Worm (Caenorhabditis elegans): ENCODE measurements around the gene skn-1.
A peak's percentile ranks its signal among the peaks of the same experiment; 100 is the strongest.

Gene skn-1

DNA sequence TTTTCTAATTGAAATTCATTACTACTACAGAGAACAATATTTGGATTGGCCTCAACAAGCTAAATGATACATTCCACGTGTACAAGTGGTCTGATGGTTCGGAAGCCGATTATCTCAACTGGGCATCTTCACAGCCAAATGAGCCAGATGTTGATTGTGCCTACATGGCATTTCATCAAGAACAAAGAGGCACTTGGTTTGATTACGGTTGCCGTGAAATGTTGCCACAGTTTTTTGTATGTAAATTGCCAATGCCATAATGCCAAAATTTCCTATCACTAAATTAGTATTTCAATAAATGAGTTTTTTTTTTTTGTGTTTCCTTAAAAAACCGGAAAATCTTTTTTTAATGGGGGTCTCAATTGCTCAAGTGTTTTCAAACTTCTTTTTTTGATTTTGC, 5.5 kb downstream of the skn-1 start:
- TF ChIP-seq elt-2 (tag; optimal IDR thresholded peaks at IDR 0.05), result no peak
- no peak for TF ChIP-seq F13H6.1 (tag; optimal IDR thresholded peaks at IDR 0.05)
- TF ChIP-seq ceh-34 (tag; optimal IDR thresholded peaks at IDR 0.05), result no peak
- TF ChIP-seq hlh-6 (tag; optimal IDR thresholded peaks at IDR 0.05), result no peak
- no peak for TF ChIP-seq hlh-13 (GFP tag; optimal IDR thresholded peaks at IDR 0.05)
- TF ChIP-seq ceh-14 (tag; optimal IDR thresholded peaks at IDR 0.05), result no peak
- TF ChIP-seq ets-4 (tag; optimal IDR thresholded peaks at IDR 0.05), result no peak
- TF ChIP-seq ceh-6 (GFP tag; optimal IDR thresholded peaks at IDR 0.05), result no peak
- no peak for TF ChIP-seq ceh-18 (tag; optimal IDR thresholded peaks at IDR 0.05)
- TF ChIP-seq unc-3 (GFP tag; conservative IDR thresholded peaks at IDR 0.05), result no peak
- TF ChIP-seq unc-3 (tag; optimal IDR thresholded peaks at IDR 0.05), result no peak
- TF ChIP-seq pros-1 (tag; optimal IDR thresholded peaks at IDR 0.05), result no peak

DNA sequence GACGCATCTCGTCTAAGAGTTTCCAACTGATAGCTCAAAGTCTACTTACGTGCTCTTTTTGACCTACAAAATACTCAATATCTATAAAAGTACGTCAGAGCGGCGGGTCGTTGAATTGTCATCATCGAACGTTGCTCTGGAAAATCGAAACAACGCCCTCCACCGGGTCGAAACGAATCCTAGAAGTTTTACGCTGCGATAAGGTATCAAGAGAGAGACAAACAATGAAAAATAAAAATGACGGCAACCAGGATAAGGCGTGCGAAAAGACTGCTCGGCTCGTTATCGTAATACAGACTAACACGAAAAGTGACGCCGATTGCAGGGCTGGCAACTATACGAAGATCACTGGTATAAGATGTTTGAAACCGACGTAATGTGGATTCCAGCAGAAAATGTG, 6.0 kb downstream of the skn-1 start:
- TF ChIP-seq lin-11 (tag; optimal IDR thresholded peaks at IDR 0.05) (no peak), elt-2 (tag; optimal IDR thresholded peaks at IDR 0.05) (peak; percentile 57)

DNA sequence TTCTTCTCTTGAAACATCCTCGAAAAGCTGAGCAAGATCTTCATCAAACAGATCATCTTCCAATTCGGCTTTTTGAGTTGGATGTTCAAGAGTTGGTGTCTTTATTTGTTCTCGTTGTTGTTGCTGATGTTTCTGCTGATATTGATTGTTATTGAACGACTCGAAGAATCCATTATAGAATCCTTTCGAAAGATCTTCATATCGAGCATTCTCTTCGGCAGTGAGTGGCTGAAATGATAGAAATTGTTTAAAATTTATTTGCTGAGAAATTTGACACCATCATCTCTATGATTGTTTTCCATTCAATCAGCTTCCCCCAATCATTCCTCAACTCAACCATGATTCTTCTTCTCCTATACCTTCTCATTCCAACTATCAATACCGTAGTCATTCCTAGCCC, 6.5 kb downstream of the skn-1 start, which contains the start of gene clec-178:
Gene clec-178 (plus strand): TSS at position 301 of the 400 bp plus-strand sequence.
- TF ChIP-seq lim-6 (tag; optimal IDR thresholded peaks at IDR 0.05), result no peak

DNA sequence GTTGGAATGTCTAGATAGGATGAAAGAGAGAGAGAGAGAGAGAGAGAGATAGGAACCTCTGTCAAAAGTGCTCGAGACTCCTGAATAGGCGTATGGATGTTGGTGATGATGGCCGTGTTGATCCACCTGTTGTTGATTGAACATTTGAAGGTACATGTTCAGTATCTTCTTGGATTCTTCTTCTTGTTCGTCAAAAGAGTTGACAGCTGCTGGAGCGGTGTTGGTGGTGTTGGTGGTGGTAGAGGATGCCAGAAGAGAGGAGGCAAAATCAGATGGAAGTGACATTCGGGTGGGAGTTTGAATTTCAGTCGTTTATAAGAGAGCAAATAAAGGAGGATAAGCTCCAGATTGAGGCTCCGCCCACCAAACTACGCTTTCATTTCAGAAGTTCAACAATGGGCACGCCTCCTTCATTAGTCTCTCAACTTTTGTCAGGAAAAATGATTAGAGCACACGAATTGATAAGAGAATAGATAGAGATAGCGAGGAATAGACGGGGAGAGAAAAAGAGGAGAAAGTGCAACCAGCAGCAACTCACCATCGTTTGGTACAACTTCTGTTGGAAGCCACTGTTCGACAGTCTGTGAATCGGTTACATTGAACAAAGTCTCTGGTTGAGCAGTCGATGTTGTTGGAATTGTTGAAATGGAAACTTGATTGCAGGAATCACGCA, 7.2 kb downstream of the skn-1 start:
- no peak for TF ChIP-seq ceh-34 (tag; optimal IDR thresholded peaks at IDR 0.05)
- TF ChIP-seq dve-1 (tag; optimal IDR thresholded peaks at IDR 0.05), result peak; percentile 7
- TF ChIP-seq hlh-6 (tag; optimal IDR thresholded peaks at IDR 0.05), result no peak
- TF ChIP-seq madf-2 (tag; optimal IDR thresholded peaks at IDR 0.05), result no peak
- peak; percentile 71 for TF ChIP-seq elt-2 (tag; optimal IDR thresholded peaks at IDR 0.05)
- TF ChIP-seq sox-4 (tag; optimal IDR thresholded peaks at IDR 0.05), result no peak
- TF ChIP-seq ceh-45 (GFP tag; IDR thresholded peaks at IDR 0.05), result no peak

DNA sequence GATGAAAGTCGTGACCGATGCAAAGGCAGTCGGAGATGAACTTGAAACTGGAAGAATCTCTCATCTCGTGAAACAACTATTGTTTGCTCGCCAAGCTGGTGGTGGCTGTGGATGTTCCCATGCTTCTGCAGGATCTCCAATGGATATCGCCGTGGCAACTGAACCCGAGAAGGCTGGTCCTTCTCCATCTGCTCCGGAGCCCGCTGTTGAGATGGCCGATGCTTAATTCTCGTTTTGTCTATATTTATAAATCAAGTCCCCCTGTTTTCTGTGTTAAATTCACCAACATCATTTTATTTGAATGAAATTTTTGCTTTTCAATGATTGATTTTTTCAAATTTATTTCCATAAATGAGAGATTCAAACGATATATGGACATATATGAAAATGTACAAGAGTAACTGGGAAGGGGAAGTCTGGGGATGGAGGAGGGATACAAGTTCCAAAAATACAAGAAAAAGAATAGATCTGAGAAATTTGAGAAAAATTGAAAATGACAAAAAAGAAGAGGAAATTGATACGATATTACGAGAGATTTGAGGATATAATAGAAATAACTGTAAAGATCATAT, 9.3 kb downstream of the skn-1 start:
- no peak for TF ChIP-seq dve-1 (tag; optimal IDR thresholded peaks at IDR 0.05)
- no peak for TF ChIP-seq elt-4 (tag; optimal IDR thresholded peaks at IDR 0.05)
- TF ChIP-seq odd-2 (tag; optimal IDR thresholded peaks at IDR 0.05), result no peak
- no peak for TF ChIP-seq fkh-10 (GFP tag; optimal IDR thresholded peaks at IDR 0.05)
- no peak for TF ChIP-seq zip-5 (tag; optimal IDR thresholded peaks at IDR 0.05)
- TF ChIP-seq unc-55 (GFP tag; optimal IDR thresholded peaks at IDR 0.05), result no peak
- TF ChIP-seq C08G9.2 (tag; optimal IDR thresholded peaks at IDR 0.05), result no peak
- TF ChIP-seq tbx-2 (tag; optimal IDR thresholded peaks at IDR 0.05), result no peak
- no peak for TF ChIP-seq rnt-1 (tag; optimal IDR thresholded peaks at IDR 0.05)
- TF ChIP-seq ceh-9 (tag; optimal IDR thresholded peaks at IDR 0.05), result no peak
- no peak for TF ChIP-seq che-1 (tag; optimal IDR thresholded peaks at IDR 0.05)
- TF ChIP-seq fkh-6 (tag; optimal IDR thresholded peaks at IDR 0.05), result no peak
- TF ChIP-seq ztf-16 (tag; optimal IDR thresholded peaks at IDR 0.05), result no peak
- TF ChIP-seq ref-2 (tag; optimal IDR thresholded peaks at IDR 0.05), result no peak
- TF ChIP-seq ceh-45 (GFP tag; IDR thresholded peaks at IDR 0.05), result no peak
- no peak for TF ChIP-seq unc-42 (tag; optimal IDR thresholded peaks at IDR 0.05)
- no peak for TF ChIP-seq sox-2 (GFP tag; IDR thresholded peaks at IDR 0.05)
- TF ChIP-seq ceh-24 (tag; optimal IDR thresholded peaks at IDR 0.05), result no peak
- TF ChIP-seq eyg-1 (tag; optimal IDR thresholded peaks at IDR 0.05), result no peak
